Fruit fly (Drosophila melanogaster) whole organism: Measurements from ENCODE around the gene Dlip1.

Experiments used
- CG8478 ChIP-seq: fragments of >200 bp; optimal IDR thresholded peaks from 2 replicates; lab custom pipeline; 2018; ENCODE audit warnings: inconsistent platforms
- Dll ChIP-seq: fragments of >200 bp; optimal IDR thresholded peaks from 2 replicates; lab custom pipeline; 2017
- EcR ChIP-seq, 2 experiments: fragments of >200 bp; optimal IDR thresholded peaks; 2 replicates each; lab custom pipeline; 2017; ENCODE audit warnings: missing biosample characterization in 2 of 2, missing genetic modification characterization in 2 of 2, missing genetic modification reagents in 2 of 2
- pan ChIP-seq: fragments of >200 bp; optimal IDR thresholded peaks from 2 replicates; lab custom pipeline; 2017
- psq ChIP-seq: fragments of >200 bp; optimal IDR thresholded peaks from 2 replicates; lab custom pipeline; 2017
- usp ChIP-seq: fragments of >200 bp; optimal IDR thresholded peaks from 2 replicates; lab custom pipeline; 2017; ENCODE audit warnings: missing biosample characterization, missing genetic modification characterization, mixed read lengths

DNA sequence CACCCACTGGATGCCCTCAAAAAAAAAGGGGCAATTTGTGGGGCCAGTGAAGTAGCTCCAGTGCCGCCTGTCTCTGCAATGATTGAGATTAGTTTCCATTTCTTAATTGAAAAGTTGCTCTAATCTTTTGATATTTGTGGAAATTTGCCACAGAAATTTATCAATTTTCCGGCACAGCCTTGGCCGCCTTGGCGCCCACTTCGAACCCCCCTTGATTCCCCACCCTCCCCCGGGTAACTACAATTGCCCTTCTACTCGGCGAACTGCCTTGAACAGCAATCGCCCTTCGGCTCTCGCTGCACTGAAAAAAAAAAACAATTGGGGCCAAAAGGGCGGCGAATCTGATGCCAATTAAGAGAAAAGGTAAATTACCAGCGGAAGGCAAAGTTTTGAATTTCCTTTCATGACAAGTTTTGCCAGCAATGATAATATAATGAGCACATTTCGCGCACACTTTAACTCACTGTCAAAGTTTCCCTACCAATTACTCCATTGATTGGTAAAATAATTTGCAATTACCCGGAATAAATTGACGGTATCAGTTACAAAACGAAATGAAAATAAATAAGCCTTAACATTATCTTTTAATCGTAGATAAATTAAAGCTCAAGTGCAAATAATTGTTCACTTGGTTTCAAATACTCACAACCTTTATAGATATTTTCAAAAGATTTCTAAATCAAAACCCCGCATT, 38.6 kb upstream of the Dlip1 start:
- TF ChIP-seq CG8478 (lab: Kevin White, UChicago), result no peak
- no peak for TF ChIP-seq psq (lab: Kevin White, UChicago)
- no peak for TF ChIP-seq Dll (lab: Kevin White, UChicago)
- TF ChIP-seq usp (GFP tag; lab: Kevin White, UChicago), result no peak
- no peak for TF ChIP-seq EcR (GFP tag; optimal IDR thresholded peaks at IDR 0.05; lab: Kevin White, UChicago)
- no peak for TF ChIP-seq pan (lab: Kevin White, UChicago)
